Fruit fly (Drosophila melanogaster): ENCODE measurements around the gene phu.
A peak's percentile ranks its signal among the peaks of the same experiment; 100 is the strongest.

phu gene

dm6 chr3R:9496748-9497147 lies 2.1 kb downstream of the phu start (continued):
- peak; percentile 46; the same call in 1 of the 2 replicates for TF ChIP-seq CG4730 (GFP tag; IDR thresholded peaks at IDR 0.05)
- peak; percentile 99 for TF ChIP-seq CG10267 (tag; optimal IDR thresholded peaks at IDR 0.05)
- no peak for TF ChIP-seq pan (optimal IDR thresholded peaks at IDR 0.05)
- peak in 1 of 2 experiments; percentile 42 for TF ChIP-seq pan (GFP tag; optimal IDR thresholded peaks at IDR 0.05 in 1 of 2, IDR thresholded peaks at IDR 0.05 in 1 of 2)
- TF ChIP-seq tap (tag; optimal IDR thresholded peaks at IDR 0.05), result no peak
- no peak for TF ChIP-seq sisA (GFP tag; IDR thresholded peaks at IDR 0.05)
- peak; percentile 29 for TF ChIP-seq bigmax (GFP tag; optimal IDR thresholded peaks at IDR 0.05)
- no peak for TF ChIP-seq CG4820 (GFP tag; optimal IDR thresholded peaks at IDR 0.05)
- peak; percentile 98 for TF ChIP-seq Dref (GFP tag; IDR thresholded peaks at IDR 0.05)
- peak; percentile 81 for TF ChIP-seq CG13287 (GFP tag; IDR thresholded peaks at IDR 0.05; ENCODE audit: partially characterized antibody)
- TF ChIP-seq CG10209 (GFP tag; optimal IDR thresholded peaks at IDR 0.05), result peak; percentile 61
- TF ChIP-seq pros (GFP tag; optimal IDR thresholded peaks at IDR 0.05), result no peak
- peak; percentile 44 for TF ChIP-seq CG18011 (GFP tag; optimal IDR thresholded peaks at IDR 0.05)
- peak; percentile 75 for TF ChIP-seq ind (GFP tag; optimal IDR thresholded peaks at IDR 0.05)
- TF ChIP-seq sc (optimal IDR thresholded peaks at IDR 0.05), result no peak
- no peak for TF ChIP-seq sc (GFP tag; optimal IDR thresholded peaks at IDR 0.05)
- peak; percentile 62; the same call in 1 of the 2 replicates for TF ChIP-seq H2.0 (GFP tag; IDR thresholded peaks at IDR 0.05)
- TF ChIP-seq CG9437 (GFP tag; optimal IDR thresholded peaks at IDR 0.05), result no peak
- peak; percentile 74 for TF ChIP-seq disco-r (GFP tag; optimal IDR thresholded peaks at IDR 0.05)
- no peak for TF ChIP-seq esg (GFP tag; conservative IDR thresholded peaks at IDR 0.05)
- peak; percentile 13 for TF ChIP-seq da (GFP tag; optimal IDR thresholded peaks at IDR 0.05)
- TF ChIP-seq ken (GFP tag; IDR thresholded peaks at IDR 0.05), result peak; percentile 85
- TF ChIP-seq Sox102F (GFP tag; optimal IDR thresholded peaks at IDR 0.05), result peak; percentile 51
- TF ChIP-seq fd3F (GFP tag; optimal IDR thresholded peaks at IDR 0.05), result peak; percentile 58
- peak; percentile 70 for TF ChIP-seq trh (GFP tag; optimal IDR thresholded peaks at IDR 0.05)
- TF ChIP-seq prd (optimal IDR thresholded peaks at IDR 0.05), result no peak
- peak; percentile 49; the same call in 1 of the 3 replicates for TF ChIP-seq prd (GFP tag; IDR thresholded peaks at IDR 0.05)
- no peak for TF ChIP-seq oc (tag; optimal IDR thresholded peaks at IDR 0.05)
- peak; percentile 67 for TF ChIP-seq lbe (GFP tag; optimal IDR thresholded peaks at IDR 0.05)
- peak; percentile 62 for TF ChIP-seq Meics (GFP tag; optimal IDR thresholded peaks at IDR 0.05)
- TF ChIP-seq dimm (GFP tag; IDR thresholded peaks at IDR 0.05), result no peak
- TF ChIP-seq kay (GFP tag; optimal IDR thresholded peaks at IDR 0.05), result peak; percentile 76
- peak; percentile 55; the same call in 1 of the 3 replicates for TF ChIP-seq H15 (GFP tag; IDR thresholded peaks at IDR 0.05)
- TF ChIP-seq CG17186 (GFP tag; optimal IDR thresholded peaks at IDR 0.05), result peak; percentile 35
- peak; percentile 46 for TF ChIP-seq dmrt11E (tag; optimal IDR thresholded peaks at IDR 0.05)
- TF ChIP-seq PHDP (tag; optimal IDR thresholded peaks at IDR 0.05), result peak; percentile 58
- peak; percentile 13 for TF ChIP-seq CG3281 (GFP tag; optimal IDR thresholded peaks at IDR 0.05)
- TF ChIP-seq Hr51 (GFP tag; optimal IDR thresholded peaks at IDR 0.05), result peak; percentile 37 to 83
- no peak for TF ChIP-seq CG2202 (tag; optimal IDR thresholded peaks at IDR 0.05)
- 0 out of 2 replicates have a peak, but pooled peaks have one; percentile 30 for TF ChIP-seq Atf6 (GFP tag; IDR thresholded peaks at IDR 0.05)
- TF ChIP-seq cwo (GFP tag; optimal IDR thresholded peaks at IDR 0.05), result peak; percentile 42
- TF ChIP-seq sd (tag; optimal IDR thresholded peaks at IDR 0.05), result peak; percentile 47
- no peak for TF ChIP-seq hb (GFP tag; IDR thresholded peaks at IDR 0.05; ENCODE audit: partially characterized antibody)
- peak; percentile 76 for TF ChIP-seq twi (tag; optimal IDR thresholded peaks at IDR 0.05)
- TF ChIP-seq CG7928 (GFP tag; optimal IDR thresholded peaks at IDR 0.05), result peak; percentile 38
- no peak for TF ChIP-seq crol (GFP tag; IDR thresholded peaks at IDR 0.05)
- TF ChIP-seq ci (GFP tag; IDR thresholded peaks at IDR 0.05), result peak; percentile 85
- peak; percentile 40 for TF ChIP-seq CG6765 (GFP tag; optimal IDR thresholded peaks at IDR 0.05)
- TF ChIP-seq kni (GFP tag; optimal IDR thresholded peaks at IDR 0.05), result no peak
- no peak for TF ChIP-seq CG8388 (GFP tag; optimal IDR thresholded peaks at IDR 0.05)
- TF ChIP-seq fd102C (GFP tag; optimal IDR thresholded peaks at IDR 0.05), result no peak
